Worm (Caenorhabditis elegans): ENCODE data around the gene fbxb-59.

The fbxb-59 gene

DNA sequence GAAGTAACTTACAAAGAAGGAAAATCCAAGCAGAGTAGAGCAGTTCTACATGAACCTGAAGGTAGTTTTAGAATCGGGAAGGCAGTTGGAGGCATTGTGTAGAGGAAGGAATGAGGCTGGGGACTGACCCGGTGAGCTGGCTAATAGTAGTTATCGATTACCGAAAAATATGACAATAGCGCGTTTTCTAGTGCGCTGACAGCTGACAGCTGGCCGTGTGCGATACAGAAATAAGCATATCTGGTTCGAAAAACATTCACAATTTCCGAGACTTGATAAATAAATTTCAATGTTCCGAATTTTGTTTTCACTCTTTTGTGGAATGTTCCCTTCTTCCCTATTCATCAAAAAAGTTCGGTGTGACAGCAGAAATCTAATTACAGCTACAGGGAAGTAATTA lies at the start of gene fbxb-59, which contains the start of gene srbc-34:
Gene fbxb-59, minus strand, starts transcription at position 101 of the 400 bp plus-strand sequence.
Gene srbc-34, plus strand, starts transcription at position 233 of the 400 bp plus-strand sequence.
- TF ChIP-seq tbx-2 (tag; optimal IDR thresholded peaks at IDR 0.05) (no peak), nhr-11 (tag; optimal IDR thresholded peaks at IDR 0.05) (no peak), mml-1 (tag; optimal IDR thresholded peaks at IDR 0.05) (no peak), elt-2 (tag; optimal IDR thresholded peaks at IDR 0.05) (no peak), eor-1 (tag; optimal IDR thresholded peaks at IDR 0.05) (no peak), egl-27 (tag; optimal IDR thresholded peaks at IDR 0.05) (no peak), nhr-28 (tag; optimal IDR thresholded peaks at IDR 0.05) (no peak), nhr-23 (tag; optimal IDR thresholded peaks at IDR 0.05) (no peak), nhr-76 (tag; optimal IDR thresholded peaks at IDR 0.05) (no peak), lin-15B (tag; optimal IDR thresholded peaks at IDR 0.05) (no peak), daf-12 (tag; optimal IDR thresholded peaks at IDR 0.05) (no peak), mdl-1 (tag; optimal IDR thresholded peaks at IDR 0.05) (no peak), skn-1 (tag; optimal IDR thresholded peaks at IDR 0.05) (no peak), nhr-67 (tag; optimal IDR thresholded peaks at IDR 0.05) (no peak), lsy-12 (tag; optimal IDR thresholded peaks at IDR 0.05) (no peak), aly-2 (tag; optimal IDR thresholded peaks at IDR 0.05) (no peak), elt-1 (tag; optimal IDR thresholded peaks at IDR 0.05) (no peak), nhr-237 (tag; optimal IDR thresholded peaks at IDR 0.05) (no peak), sea-2 (GFP tag; optimal IDR thresholded peaks at IDR 0.05) (no peak)

DNA sequence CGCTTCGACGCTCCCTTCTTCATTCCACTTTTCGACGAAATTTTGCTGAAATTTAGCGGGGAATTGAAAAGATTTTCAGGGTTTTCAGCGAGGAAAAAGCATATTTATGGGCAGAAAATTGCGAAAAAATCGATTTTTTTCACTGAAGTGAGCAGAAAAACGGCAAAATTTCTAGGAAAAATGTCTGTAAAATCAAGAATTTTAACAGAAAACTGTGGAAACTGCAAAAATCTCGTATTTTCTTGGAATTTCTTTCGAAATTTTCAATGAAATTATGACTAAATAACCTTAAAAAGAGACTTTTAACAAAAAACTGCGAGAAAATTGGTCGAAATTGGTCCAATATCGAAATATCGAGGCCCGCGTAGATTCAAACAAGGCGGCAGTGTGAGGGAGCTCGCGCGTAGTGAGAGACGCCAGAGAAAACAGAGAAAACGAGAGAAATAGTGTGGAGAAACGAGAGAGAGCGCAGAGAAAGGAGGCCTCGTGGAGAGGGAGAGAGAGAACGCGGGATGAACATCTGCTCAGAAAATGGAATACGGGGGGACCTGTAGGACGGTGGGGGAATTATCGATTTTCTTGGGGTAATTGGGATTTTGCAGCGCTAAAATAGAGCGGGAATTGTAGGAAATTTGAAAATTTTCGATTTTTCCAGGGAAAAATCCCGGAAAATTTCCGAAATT lies 43.6 kb upstream of the fbxb-59 start, which contains the start of gene swsn-1:
Gene swsn-1, minus strand, starts transcription at position 51 of the 683 bp plus-strand sequence.
- peak; percentile 36 for TF ChIP-seq ceh-28 (tag; optimal IDR thresholded peaks at IDR 0.05)
- TF ChIP-seq nhr-28 (tag; optimal IDR thresholded peaks at IDR 0.05): no peak
- no peak for TF ChIP-seq unc-39 (tag; optimal IDR thresholded peaks at IDR 0.05)
- no peak for TF ChIP-seq nhr-12 (tag; optimal IDR thresholded peaks at IDR 0.05)
- no peak for TF ChIP-seq elt-3 (tag; optimal IDR thresholded peaks at IDR 0.05)
- TF ChIP-seq aly-2 (tag; optimal IDR thresholded peaks at IDR 0.05): no peak
- peak; percentile 85 for TF ChIP-seq hmg-11 (tag; optimal IDR thresholded peaks at IDR 0.05)
- no peak for TF ChIP-seq unc-62 (GFP tag; optimal IDR thresholded peaks at IDR 0.05)
- no peak for TF ChIP-seq mdl-1 (tag; optimal IDR thresholded peaks at IDR 0.05)
- peak; percentile 6 for TF ChIP-seq pqm-1 (tag; optimal IDR thresholded peaks at IDR 0.05)
- TF ChIP-seq ceh-9 (tag; optimal IDR thresholded peaks at IDR 0.05): no peak
- peak; percentile 63 for TF ChIP-seq nfya-1 (tag; optimal IDR thresholded peaks at IDR 0.05; ENCODE audit: insufficient read depth)
- no peak for TF ChIP-seq ceh-82 (tag; optimal IDR thresholded peaks at IDR 0.05)
- no peak for TF ChIP-seq elt-1 (tag; optimal IDR thresholded peaks at IDR 0.05)
- no peak for TF ChIP-seq egl-27 (tag; optimal IDR thresholded peaks at IDR 0.05)
- no peak for TF ChIP-seq lin-39 (tag; optimal IDR thresholded peaks at IDR 0.05)
- TF ChIP-seq lin-15B (tag; optimal IDR thresholded peaks at IDR 0.05): peak; percentile 10
- TF ChIP-seq nhr-77 (tag; optimal IDR thresholded peaks at IDR 0.05): no peak

DNA sequence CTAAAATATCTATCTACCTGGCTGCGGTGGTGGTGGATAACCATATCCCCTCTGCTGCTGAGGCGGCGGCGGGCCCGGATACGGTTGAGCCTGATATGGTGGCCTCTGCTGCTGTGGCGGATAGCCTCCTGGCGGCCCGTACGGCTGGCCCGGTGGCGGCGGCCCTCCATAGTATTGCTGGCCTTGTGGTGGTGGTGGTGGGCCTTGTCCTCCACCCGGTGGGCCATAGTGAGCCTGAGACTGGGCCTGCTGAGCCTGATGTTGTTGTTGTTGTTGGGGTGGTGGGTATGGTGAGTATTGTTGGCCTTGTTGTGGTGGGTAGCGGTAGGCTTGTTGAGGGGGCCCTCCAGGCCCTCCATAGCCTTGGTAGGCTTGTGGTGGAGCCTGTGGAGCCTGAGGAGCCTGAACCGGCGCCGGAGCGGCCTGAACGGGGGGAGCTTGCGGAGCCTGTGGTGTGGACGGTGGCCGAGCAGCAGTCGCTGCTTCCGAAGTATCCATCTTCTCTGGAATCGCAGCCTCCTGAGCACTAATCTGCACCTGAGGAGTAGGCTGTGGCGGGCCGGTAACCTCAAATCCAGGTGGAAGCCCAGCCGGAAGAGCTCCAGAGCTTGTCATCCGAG lies 35.4 kb upstream of the fbxb-59 start:
- TF ChIP-seq nhr-76 (tag; optimal IDR thresholded peaks at IDR 0.05) (no peak), egl-27 (tag; optimal IDR thresholded peaks at IDR 0.05) (no peak), sea-2 (GFP tag; optimal IDR thresholded peaks at IDR 0.05) (no peak), nhr-12 (tag; optimal IDR thresholded peaks at IDR 0.05) (no peak), snpc-4 (tag; optimal IDR thresholded peaks at IDR 0.05) (no peak), ceh-82 (tag; optimal IDR thresholded peaks at IDR 0.05) (no peak), tbx-2 (tag; optimal IDR thresholded peaks at IDR 0.05) (no peak)

DNA sequence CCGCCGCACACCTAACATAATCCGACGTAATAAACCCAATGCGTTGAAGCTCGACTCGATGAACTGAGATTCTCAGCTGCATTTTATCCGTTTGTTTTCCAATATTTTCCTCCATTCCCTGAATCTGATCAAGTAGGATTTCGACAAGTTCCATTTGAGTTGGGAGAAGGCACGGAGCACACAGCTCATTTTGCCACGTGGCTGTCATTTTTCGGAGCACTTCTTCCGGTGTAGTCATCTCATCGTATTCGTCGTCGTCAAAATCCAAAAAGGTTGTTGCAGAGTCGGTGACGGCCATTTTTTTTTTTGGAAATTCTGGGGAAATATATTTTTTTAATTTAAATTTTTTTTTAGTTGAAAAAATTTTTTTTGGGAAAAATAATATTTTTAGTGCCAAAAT lies 31.4 kb upstream of the fbxb-59 start, which contains the start of gene sld-5:
Gene sld-5, minus strand, starts transcription at position 317 of the 400 bp plus-strand sequence.
- TF ChIP-seq eor-1 (tag; optimal IDR thresholded peaks at IDR 0.05): no peak
- no peak for TF ChIP-seq ama-1 (optimal IDR thresholded peaks at IDR 0.05)
- no peak for TF ChIP-seq ztf-4 (tag; optimal IDR thresholded peaks at IDR 0.05)
- no peak for TF ChIP-seq nhr-25 (tag; optimal IDR thresholded peaks at IDR 0.05)
- TF ChIP-seq tbx-2 (tag; optimal IDR thresholded peaks at IDR 0.05): no peak
- TF ChIP-seq nfya-1 (tag; optimal IDR thresholded peaks at IDR 0.05; ENCODE audit: insufficient read depth): no peak
- TF ChIP-seq jun-1 (tag; optimal IDR thresholded peaks at IDR 0.05): no peak
- TF ChIP-seq hmg-11 (tag; optimal IDR thresholded peaks at IDR 0.05): no peak
- TF ChIP-seq snpc-4 (tag; optimal IDR thresholded peaks at IDR 0.05): no peak
- TF ChIP-seq egl-5 (tag; optimal IDR thresholded peaks at IDR 0.05): no peak
- no peak for TF ChIP-seq unc-39 (tag; optimal IDR thresholded peaks at IDR 0.05)
- no peak for TF ChIP-seq mml-1 (tag; optimal IDR thresholded peaks at IDR 0.05)
- no peak for TF ChIP-seq ceh-82 (tag; optimal IDR thresholded peaks at IDR 0.05)
- no peak for TF ChIP-seq lin-39 (tag; optimal IDR thresholded peaks at IDR 0.05)
- no peak for TF ChIP-seq skn-1 (tag; optimal IDR thresholded peaks at IDR 0.05)
